Worm (Caenorhabditis elegans) whole organism, L1 larva: ENCODE data around the gene ugt-15.

Source experiments
- C04F5.9 ChIP-seq: sonication (generic microtip); optimal IDR thresholded peaks from 2 replicates; lab custom pipeline; 2016; ENCODE audit warnings: missing genetic modification characterization, missing compliant biosample characterization
- C16A3.4 ChIP-seq: fragments of 150-350 bp; optimal IDR thresholded peaks from 2 replicates; lab custom pipeline; 2014; ENCODE audit warnings: missing biosample characterization, missing genetic modification characterization
- F16B12.6 ChIP-seq: fragments of 150-350 bp; optimal IDR thresholded peaks from 2 replicates; lab custom pipeline; 2014; ENCODE audit warnings: missing biosample characterization, missing genetic modification characterization
- Y116A8C.19 ChIP-seq: sonication (generic microtip); optimal IDR thresholded peaks from 2 replicates; lab custom pipeline; 2016; ENCODE audit warnings: missing compliant biosample characterization, missing genetic modification characterization, borderline replicate concordance
- alr-1 ChIP-seq: fragments of 200-800 bp; sonication (Bioruptor generic); optimal IDR thresholded peaks from 2 replicates; lab custom pipeline; 2018; ENCODE audit warnings: borderline replicate concordance, mild to moderate bottlenecking, missing genetic modification characterization, missing compliant biosample characterization
- aly-2 ChIP-seq: fragments of 150-350 bp; optimal IDR thresholded peaks from 2 replicates; lab custom pipeline; 2014; ENCODE audit warnings: missing biosample characterization, missing genetic modification characterization
- blmp-1 ChIP-seq: fragments of 150-350 bp; optimal IDR thresholded peaks from 2 replicates; lab custom pipeline; 2014; ENCODE audit warnings: missing biosample characterization, missing genetic modification characterization
- ceh-8 ChIP-seq: fragments of 200-800 bp; sonication (Bioruptor generic); optimal IDR thresholded peaks from 2 replicates; lab custom pipeline; 2018; ENCODE audit warnings: mild to moderate bottlenecking, missing genetic modification characterization, moderate library complexity, missing compliant biosample characterization
- ceh-90 ChIP-seq: sonication (generic microtip); optimal IDR thresholded peaks from 2 replicates; lab custom pipeline; 2016; ENCODE audit warnings: missing genetic modification characterization, missing compliant biosample characterization
- ces-1 ChIP-seq: fragments of 150-350 bp; optimal IDR thresholded peaks from 2 replicates; lab custom pipeline; 2014; ENCODE audit warnings: missing biosample characterization, missing genetic modification reagents, missing genetic modification characterization
- dpl-1 ChIP-seq, 3 experiments: fragments of 150-350 bp in 2 of 3; sonication (generic microtip) in 1 of 3; optimal IDR thresholded peaks; 2 replicates each; lab custom pipeline; 2014 to 2017; ENCODE audit warnings: missing biosample characterization in 3 of 3, missing genetic modification characterization in 3 of 3, missing genetic modification reagents in 3 of 3
- egl-13 ChIP-seq: sonication (generic microtip); optimal IDR thresholded peaks from 2 replicates; lab custom pipeline; 2016; ENCODE audit warnings: missing genotype, missing genetic modification reagents, missing genetic modification characterization, missing compliant biosample characterization
- elt-3 ChIP-seq, 6 experiments: fragments of 150-350 bp in 1 of 6; sonication (generic microtip); optimal IDR thresholded peaks; 2 replicates each; lab custom pipeline; 2017 to 2018; ENCODE audit warnings: missing biosample characterization in 6 of 6, missing genetic modification characterization in 6 of 6, inconsistent platforms in 1 of 6
- fkh-10 ChIP-seq: sonication (generic microtip); optimal IDR thresholded peaks from 2 replicates; lab custom pipeline; 2017; ENCODE audit warnings: missing biosample characterization, missing genetic modification reagents, missing genetic modification characterization
- fkh-4 ChIP-seq: sonication (generic microtip); optimal IDR thresholded peaks from 2 replicates; lab custom pipeline; 2016; ENCODE audit warnings: missing compliant biosample characterization, missing genetic modification characterization, borderline replicate concordance
- grh-1 ChIP-seq: fragments of 200-800 bp; sonication (Bioruptor generic); IDR thresholded peaks from 2 replicates; pipeline ENCODE4 v1.3.6; 2022; ENCODE audit warnings: missing genetic modification reagents, missing genetic modification characterization, missing compliant biosample characterization
- hlh-4 ChIP-seq: sonication (generic microtip); optimal IDR thresholded peaks from 2 replicates; lab custom pipeline; 2016; ENCODE audit warnings: mild to moderate bottlenecking, missing genetic modification characterization, missing compliant biosample characterization
- hpl-2 ChIP-seq: fragments of 150-350 bp; optimal IDR thresholded peaks from 2 replicates; lab custom pipeline; 2014; ENCODE audit warnings: missing biosample characterization, missing genetic modification reagents, missing genetic modification characterization
- irx-1 ChIP-seq: sonication (generic microtip); optimal IDR thresholded peaks from 2 replicates; lab custom pipeline; 2016; ENCODE audit warnings: missing genetic modification characterization, missing compliant biosample characterization
- isw-1 ChIP-seq: fragments of 200-800 bp; sonication (Bioruptor generic); IDR thresholded peaks from 2 replicates; pipeline ENCODE4 v1.3.6; 2022; ENCODE audit warnings: missing genetic modification characterization, missing compliant biosample characterization
- lin-13 ChIP-seq: fragments of 150-350 bp; optimal IDR thresholded peaks from 2 replicates; lab custom pipeline; 2014; ENCODE audit warnings: missing biosample characterization, missing genetic modification reagents, missing genetic modification characterization
- lin-15B ChIP-seq: fragments of 150-350 bp; sonication (generic microtip); optimal IDR thresholded peaks from 3 replicates; lab custom pipeline; 2014; ENCODE audit warnings: missing biosample characterization, missing genetic modification characterization
- lin-35 ChIP-seq, 2 experiments: fragments of 150-350 bp; optimal IDR thresholded peaks; 2 replicates each; lab custom pipeline; 2014; ENCODE audit warnings: missing biosample characterization in 2 of 2, missing genetic modification characterization in 2 of 2, missing genetic modification reagents in 2 of 2
- lir-3 ChIP-seq: sonication (generic microtip); optimal IDR thresholded peaks from 2 replicates; lab custom pipeline; 2016; ENCODE audit warnings: mild to moderate bottlenecking, missing genetic modification characterization, moderate library complexity, missing compliant biosample characterization; ENCODE audit not compliant: poor library complexity
- mab-9 ChIP-seq: fragments of 200-800 bp; sonication (Bioruptor generic); IDR thresholded peaks from 2 replicates; pipeline ENCODE4 v1.3.6; 2022; ENCODE audit warnings: missing genetic modification reagents, missing genetic modification characterization, missing compliant biosample characterization
- mep-1 ChIP-seq: fragments of 150-350 bp; optimal IDR thresholded peaks from 2 replicates; lab custom pipeline; 2014; ENCODE audit warnings: missing biosample characterization, missing genetic modification characterization
- nhr-11 ChIP-seq: fragments of 150-350 bp; optimal IDR thresholded peaks from 2 replicates; lab custom pipeline; 2014; ENCODE audit warnings: missing biosample characterization, missing genetic modification characterization
- nhr-12 ChIP-seq: sonication (generic microtip); optimal IDR thresholded peaks from 2 replicates; lab custom pipeline; 2017; ENCODE audit warnings: missing biosample characterization, missing genetic modification characterization
- nhr-20 ChIP-seq: sonication (generic microtip); optimal IDR thresholded peaks from 2 replicates; lab custom pipeline; 2016; ENCODE audit warnings: mild to moderate bottlenecking, missing genetic modification characterization, missing compliant biosample characterization
- nhr-28 ChIP-seq: fragments of 150-350 bp; optimal IDR thresholded peaks from 2 replicates; lab custom pipeline; 2014; ENCODE audit warnings: missing biosample characterization, missing genetic modification characterization
- nhr-71 ChIP-seq: sonication (generic microtip); optimal IDR thresholded peaks from 2 replicates; lab custom pipeline; 2016; ENCODE audit warnings: mild to moderate bottlenecking, missing genetic modification characterization, moderate library complexity, missing compliant biosample characterization
- nhr-76 ChIP-seq: sonication (generic microtip); optimal IDR thresholded peaks from 2 replicates; lab custom pipeline; 2017; ENCODE audit warnings: missing biosample characterization, missing genetic modification characterization
- pax-3 ChIP-seq: fragments of 200-800 bp; sonication (Bioruptor generic); optimal IDR thresholded peaks from 2 replicates; lab custom pipeline; 2018; ENCODE audit warnings: mild to moderate bottlenecking, missing genetic modification characterization, moderate library complexity, missing compliant biosample characterization
- skn-1 ChIP-seq: fragments of 150-350 bp; optimal IDR thresholded peaks from 2 replicates; lab custom pipeline; 2014; ENCODE audit warnings: missing biosample characterization, missing genetic modification characterization
- snpc-4 ChIP-seq: fragments of 150-350 bp; optimal IDR thresholded peaks from 2 replicates; lab custom pipeline; 2014; ENCODE audit warnings: missing biosample characterization, missing genetic modification characterization
- sptf-1 ChIP-seq: fragments of 150-350 bp; optimal IDR thresholded peaks from 2 replicates; lab custom pipeline; 2014; ENCODE audit warnings: missing biosample characterization, missing genetic modification characterization
- sup-37 ChIP-seq: fragments of 200-800 bp; sonication (Bioruptor generic); optimal IDR thresholded peaks from 2 replicates; lab custom pipeline; 2018; ENCODE audit warnings: mild to moderate bottlenecking, missing genetic modification characterization, missing compliant biosample characterization
- tlp-1 ChIP-seq: fragments of 150-350 bp; optimal IDR thresholded peaks from 2 replicates; lab custom pipeline; 2014; ENCODE audit warnings: missing biosample characterization, missing genetic modification characterization
- unc-130 ChIP-seq: fragments of 150-350 bp; optimal IDR thresholded peaks from 2 replicates; lab custom pipeline; 2017; ENCODE audit warnings: missing biosample characterization, missing genetic modification characterization, inconsistent platforms
- unc-86 ChIP-seq: sonication (generic microtip); optimal IDR thresholded peaks from 2 replicates; lab custom pipeline; 2016; ENCODE audit warnings: missing genetic modification characterization, missing compliant biosample characterization
- xbp-1 ChIP-seq: sonication (generic microtip); optimal IDR thresholded peaks from 2 replicates; lab custom pipeline; 2016; ENCODE audit warnings: missing genetic modification characterization, missing compliant biosample characterization

The ugt-15 gene

ce11 chrV:12814481-12814882 lies 12.8 kb upstream of the ugt-15 start (continued):
- peak; percentile 29 for TF ChIP-seq sup-37 (GFP tag; lab: Kevin White, UChicago)
- TF ChIP-seq tlp-1 (tag; lab: Kevin White, UChicago), result no peak
- TF ChIP-seq unc-130 (tag; lab: Kevin White, UChicago), result peak; percentile 26
- no peak for TF ChIP-seq hpl-2 (GFP tag; lab: Kevin White, UChicago)
- TF ChIP-seq mep-1, result peak; percentile 0
- TF ChIP-seq ceh-90, result no peak
- TF ChIP-seq egl-13, result peak; percentile 37
- TF ChIP-seq nhr-71, result peak; percentile 87
- peak; percentile 54 for TF ChIP-seq isw-1
- TF ChIP-seq xbp-1, result peak; percentile 47
- TF ChIP-seq elt-3 (tag; optimal IDR thresholded peaks at IDR 0.05; lab: Kevin White, UChicago), result no peak
- peak; percentile 28 for TF ChIP-seq snpc-4 (tag; lab: Kevin White, UChicago)
- TF ChIP-seq pax-3 (tag; lab: Kevin White, UChicago), result peak; percentile 90
- TF ChIP-seq skn-1 (tag; lab: Kevin White, UChicago), result peak; percentile 44
- no peak for TF ChIP-seq C16A3.4 (tag; lab: Kevin White, UChicago)
- peak; percentile 18 for TF ChIP-seq lin-15B (tag; lab: Kevin White, UChicago)
- TF ChIP-seq sptf-1, result no peak
- TF ChIP-seq nhr-76 (tag; lab: Kevin White, UChicago), result no peak
- no peak for TF ChIP-seq alr-1
- TF ChIP-seq nhr-11 (tag; lab: Kevin White, UChicago), result peak; percentile 9
- TF ChIP-seq ceh-8 (GFP tag; lab: Kevin White, UChicago), result no peak
- no peak for TF ChIP-seq nhr-12 (tag; lab: Kevin White, UChicago)
- TF ChIP-seq lir-3 (tag; lab: Kevin White, UChicago), result peak; percentile 25
- peak; percentile 27 for TF ChIP-seq F16B12.6
- TF ChIP-seq dpl-1 (GFP tag; optimal IDR thresholded peaks at IDR 0.05; lab: Kevin White, UChicago), result peak; percentile 15 to 42 (median 40)
- TF ChIP-seq mab-9 (GFP tag; lab: Robert Waterston, UW), result peak; percentile 48; the same call in 1 of the 2 replicates
- peak; percentile 32 for TF ChIP-seq irx-1 (tag; lab: Kevin White, UChicago)
- TF ChIP-seq lin-13, result peak; percentile 65
- TF ChIP-seq nhr-20 (tag; lab: Kevin White, UChicago), result peak; percentile 52
- no peak for TF ChIP-seq grh-1 (GFP tag; lab: Robert Waterston, UW)
- no peak for TF ChIP-seq nhr-28
- TF ChIP-seq Y116A8C.19 (tag; lab: Kevin White, UChicago), result no peak

DNA sequence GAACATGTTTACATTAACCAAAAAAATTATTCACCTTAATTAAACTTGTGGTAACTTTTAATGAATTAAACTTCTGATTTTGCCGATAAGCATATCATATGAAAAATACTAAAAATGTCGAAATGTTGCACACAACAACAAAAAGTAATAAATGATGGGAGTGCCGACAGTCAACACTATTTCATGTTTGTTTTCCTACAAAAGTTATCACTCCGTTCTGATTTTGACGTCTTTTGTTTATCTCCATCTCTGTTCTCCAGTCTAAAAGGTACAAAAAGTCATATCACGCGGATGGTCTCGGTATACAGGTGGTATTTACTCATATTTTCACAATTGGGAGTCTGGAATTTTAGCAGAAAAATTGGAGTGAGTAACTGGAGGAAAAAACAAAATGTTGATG lies 11.9 kb upstream of the ugt-15 start:
- TF ChIP-seq hlh-4 (tag; lab: Kevin White, UChicago), result no peak
- TF ChIP-seq lin-35 (GFP tag; optimal IDR thresholded peaks at IDR 0.05; lab: Kevin White, UChicago), result peak in 1 of 2 experiments; percentile 2
- TF ChIP-seq C04F5.9 (tag; lab: Kevin White, UChicago), result no peak
- no peak for TF ChIP-seq ces-1 (GFP tag; lab: Kevin White, UChicago)
- TF ChIP-seq C16A3.4 (tag; lab: Kevin White, UChicago), result peak; percentile 22

DNA sequence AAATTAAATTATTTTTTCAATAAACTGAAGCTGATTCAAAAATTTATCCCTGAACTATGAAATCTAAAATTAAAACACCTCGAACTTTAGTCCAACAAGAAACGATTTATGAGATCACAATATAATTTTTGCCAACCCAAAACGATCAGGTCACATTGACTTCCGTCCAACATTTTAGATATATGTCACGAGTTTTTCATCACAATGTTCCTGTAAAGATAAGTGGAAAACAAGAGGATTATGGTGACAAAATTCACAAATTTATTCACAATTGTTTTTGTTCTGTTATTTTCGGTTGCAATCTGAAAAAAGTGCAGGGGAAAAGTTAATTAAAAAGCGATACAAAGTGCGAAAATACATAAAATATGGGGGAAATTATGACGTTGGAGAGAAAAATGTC lies 10.6 kb upstream of the ugt-15 start:
- TF ChIP-seq blmp-1 (tag; lab: Kevin White, UChicago) (peak; percentile 27), unc-86 (no peak)

ce11 chrV:12818486-12818885 lies 8.8 kb upstream of the ugt-15 start:
- TF ChIP-seq aly-2 (no peak), blmp-1 (tag; lab: Kevin White, UChicago) (no peak), fkh-4 (tag; lab: Kevin White, UChicago) (no peak), fkh-10 (no peak)
